Worm (Caenorhabditis elegans) whole organism, L4 larva: ENCODE data around the gene C03A3.1.
A peak's percentile ranks its signal among the peaks of the same experiment; 100 is the strongest.

Experiments used
- D1046.2 ChIP-seq: fragments of 200-800 bp; sonication (Bioruptor generic); IDR thresholded peaks from 2 replicates; pipeline ENCODE4 v1.3.6; 2022; ENCODE audit warnings: missing genetic modification characterization, missing compliant biosample characterization
- F10B5.3 ChIP-seq: sonication (generic microtip); optimal IDR thresholded peaks from 2 replicates; lab custom pipeline; 2016; ENCODE audit warnings: mild to moderate bottlenecking, missing genetic modification characterization, missing compliant biosample characterization
- F26F4.8 ChIP-seq: fragments of 200-800 bp; sonication (Bioruptor generic); conservative IDR thresholded peaks from 2 replicates; pipeline ENCODE4 v1.3.6; 2022; ENCODE audit warnings: missing genetic modification characterization, missing compliant biosample characterization
- F37D6.2 ChIP-seq: sonication (generic microtip); optimal IDR thresholded peaks from 2 replicates; lab custom pipeline; 2016; ENCODE audit warnings: mild to moderate bottlenecking, missing genetic modification characterization, missing compliant biosample characterization
- R02D3.7 ChIP-seq: fragments of 150-350 bp; sonication (generic microtip); optimal IDR thresholded peaks from 3 replicates; lab custom pipeline; 2014; ENCODE audit warnings: missing biosample characterization, missing genetic modification characterization
- T20F7.1 ChIP-seq: fragments of 200-800 bp; sonication (Bioruptor generic); optimal IDR thresholded peaks from 2 replicates; lab custom pipeline; 2018; ENCODE audit warnings: mild to moderate bottlenecking, missing genetic modification characterization, missing compliant biosample characterization
- T26A8.4 ChIP-seq: fragments of 200-800 bp; sonication (Bioruptor generic); IDR thresholded peaks from 2 replicates; pipeline ENCODE4 v1.3.6; 2022; ENCODE audit warnings: missing genetic modification characterization, missing compliant biosample characterization
- Y5F2A.4 ChIP-seq: fragments of 200-800 bp; sonication (Bioruptor generic); optimal IDR thresholded peaks from 2 replicates; lab custom pipeline; 2018; ENCODE audit warnings: mild to moderate bottlenecking, missing genetic modification characterization, missing compliant biosample characterization
- ZK337.2 ChIP-seq: fragments of 200-800 bp; sonication (Bioruptor generic); IDR thresholded peaks from 2 replicates; pipeline ENCODE4 v1.3.6; 2022; ENCODE audit warnings: missing genetic modification reagents, missing genetic modification characterization, missing compliant biosample characterization
- aha-1 ChIP-seq: fragments of 150-350 bp; peaks from one replicate; lab custom pipeline; 2014; ENCODE audit warnings: missing biosample characterization, missing genetic modification characterization
- aly-2 ChIP-seq: sonication (generic microtip); optimal IDR thresholded peaks from 2 replicates; lab custom pipeline; 2018; ENCODE audit warnings: missing biosample characterization, missing genetic modification characterization
- arid-1 ChIP-seq: fragments of 200-800 bp; sonication (Bioruptor generic); conservative IDR thresholded peaks from 2 replicates; pipeline ENCODE4 v1.3.6; 2022; ENCODE audit warnings: missing genetic modification reagents, missing genetic modification characterization, missing compliant biosample characterization
- ceh-20 ChIP-seq: fragments of 200-800 bp; sonication (Bioruptor generic); IDR thresholded peaks from 2 replicates; pipeline ENCODE4 v1.3.6; 2022; ENCODE audit warnings: missing genetic modification reagents, missing genetic modification characterization, missing compliant biosample characterization
- ceh-28 ChIP-seq: fragments of 150-350 bp; optimal IDR thresholded peaks from 2 replicates; lab custom pipeline; 2014; ENCODE audit warnings: missing biosample characterization, missing genetic modification reagents, missing genetic modification characterization
- ceh-32 ChIP-seq: sonication (generic microtip); optimal IDR thresholded peaks from 2 replicates; lab custom pipeline; 2016; ENCODE audit warnings: mild to moderate bottlenecking, missing genetic modification characterization, missing compliant biosample characterization; ENCODE audit not compliant: poor library complexity
- daf-12 ChIP-seq: fragments of 150-350 bp; optimal IDR thresholded peaks from 2 replicates; lab custom pipeline; 2014; ENCODE audit warnings: missing biosample characterization, missing genetic modification reagents, missing genetic modification characterization
- daf-16 ChIP-seq, 3 experiments: sonication (generic microtip); optimal IDR thresholded peaks; 2 replicates each; lab custom pipeline; 2016 to 2017; ENCODE audit warnings: missing genetic modification characterization in 3 of 3, missing genetic modification reagents in 3 of 3, mild to moderate bottlenecking in 2 of 3, missing compliant biosample characterization in 2 of 3, missing biosample characterization in 1 of 3, moderate library complexity in 1 of 3
- daf-19 ChIP-seq: fragments of 200-800 bp; sonication (Bioruptor generic); conservative IDR thresholded peaks from 2 replicates; pipeline ENCODE4 v1.3.6; 2022; ENCODE audit warnings: missing genetic modification characterization, missing compliant biosample characterization
- dmd-6 ChIP-seq: fragments of 200-800 bp; sonication (Bioruptor generic); IDR thresholded peaks from 2 replicates; pipeline ENCODE4 v1.3.6; 2022; ENCODE audit warnings: missing genetic modification reagents, missing genetic modification characterization, missing compliant biosample characterization
- dmd-8 ChIP-seq: fragments of 200-800 bp; sonication (Bioruptor generic); IDR thresholded peaks from 2 replicates; pipeline ENCODE4 v1.3.6; 2022; ENCODE audit warnings: missing genetic modification characterization, missing compliant biosample characterization
- dmd-9 ChIP-seq: fragments of 200-800 bp; sonication (Bioruptor generic); IDR thresholded peaks from 2 replicates; pipeline ENCODE4 v1.3.6; 2022; ENCODE audit warnings: missing genetic modification reagents, missing genetic modification characterization, missing compliant biosample characterization
- egl-43 ChIP-seq: fragments of 200-800 bp; sonication (Bioruptor generic); IDR thresholded peaks from 2 replicates; pipeline ENCODE4 v1.3.6; 2022; ENCODE audit warnings: missing genetic modification reagents, missing genetic modification characterization, missing compliant biosample characterization
- fos-1 ChIP-seq: fragments of 150-350 bp; optimal IDR thresholded peaks from 2 replicates; lab custom pipeline; 2014; ENCODE audit warnings: missing biosample characterization, missing genetic modification characterization
- hif-1 ChIP-seq, 2 experiments: sonication (generic microtip); optimal IDR thresholded peaks; 2 replicates each; lab custom pipeline; 2016 to 2017; ENCODE audit warnings: missing compliant biosample characterization in 2 of 2, missing genetic modification characterization in 2 of 2, missing genetic modification reagents in 2 of 2, missing genotype in 2 of 2, mild to moderate bottlenecking in 1 of 2
- hlh-11 ChIP-seq: fragments of 200-800 bp; sonication (Bioruptor generic); optimal IDR thresholded peaks from 2 replicates; lab custom pipeline; 2018; ENCODE audit warnings: mild to moderate bottlenecking, missing genetic modification characterization, missing compliant biosample characterization
- hlh-30 ChIP-seq: sonication (generic microtip); optimal IDR thresholded peaks from 2 replicates; lab custom pipeline; 2017; ENCODE audit warnings: antibody characterized with exemption, mild to moderate bottlenecking, missing genetic modification characterization, missing compliant biosample characterization; ENCODE audit not compliant: insufficient read depth
- lim-7 ChIP-seq: fragments of 200-800 bp; sonication (Bioruptor generic); IDR thresholded peaks from 2 replicates; pipeline ENCODE4 v1.3.6; 2022; ENCODE audit warnings: missing genetic modification characterization, missing compliant biosample characterization
- lin-13 ChIP-seq: fragments of 150-350 bp; optimal IDR thresholded peaks from 2 replicates; lab custom pipeline; 2014; ENCODE audit warnings: missing biosample characterization, missing genetic modification reagents, missing genetic modification characterization
- lin-29 ChIP-seq: fragments of 200-800 bp; sonication (Bioruptor generic); IDR thresholded peaks from 2 replicates; pipeline ENCODE4 v1.3.6; 2022; ENCODE audit warnings: missing genetic modification reagents, missing genetic modification characterization, missing compliant biosample characterization
- lin-38 ChIP-seq: fragments of 200-800 bp; sonication (Bioruptor generic); IDR thresholded peaks from 2 replicates; pipeline ENCODE4 v1.3.6; 2022; ENCODE audit warnings: missing genetic modification reagents, missing genetic modification characterization, missing compliant biosample characterization
- lin-39 ChIP-seq: fragments of 150-350 bp; optimal IDR thresholded peaks from 2 replicates; lab custom pipeline; 2014; ENCODE audit warnings: missing biosample characterization, missing genetic modification reagents, missing genetic modification characterization
- mdl-1 ChIP-seq, 2 experiments: fragments of 150-350 bp in 1 of 2; sonication (generic microtip) in 1 of 2; optimal IDR thresholded peaks; 2 replicates each; lab custom pipeline; 2014 to 2017; ENCODE audit warnings: missing biosample characterization in 2 of 2, missing genetic modification characterization in 2 of 2
- mdt-29 ChIP-seq: fragments of 200-800 bp; sonication (Bioruptor generic); IDR thresholded peaks from 2 replicates; pipeline ENCODE4 v1.3.6; 2022; ENCODE audit warnings: missing genetic modification reagents, missing genetic modification characterization, missing compliant biosample characterization
- nhr-102 ChIP-seq: sonication (generic microtip); optimal IDR thresholded peaks from 2 replicates; lab custom pipeline; 2016; ENCODE audit warnings: mild to moderate bottlenecking, missing genetic modification characterization, moderate library complexity, missing compliant biosample characterization
- nhr-111 ChIP-seq: fragments of 200-800 bp; sonication (Bioruptor generic); optimal IDR thresholded peaks from 2 replicates; lab custom pipeline; 2018; ENCODE audit warnings: mild to moderate bottlenecking, missing genetic modification characterization, missing compliant biosample characterization
- nhr-237 ChIP-seq: sonication (generic microtip); optimal IDR thresholded peaks from 2 replicates; lab custom pipeline; 2017; ENCODE audit warnings: missing biosample characterization, missing genetic modification characterization
- nhr-25 ChIP-seq: sonication (generic microtip); optimal IDR thresholded peaks from 2 replicates; lab custom pipeline; 2017; ENCODE audit warnings: missing genetic modification characterization, mild to moderate bottlenecking, missing compliant biosample characterization, antibody characterized with exemption, moderate library complexity, borderline replicate concordance; ENCODE audit not compliant: insufficient read depth
- nhr-28 ChIP-seq: fragments of 150-350 bp; optimal IDR thresholded peaks from 2 replicates; lab custom pipeline; 2014; ENCODE audit warnings: missing biosample characterization, missing genetic modification characterization
- nhr-48 ChIP-seq: sonication (generic microtip); optimal IDR thresholded peaks from 2 replicates; lab custom pipeline; 2016; ENCODE audit warnings: mild to moderate bottlenecking, missing genetic modification characterization, missing compliant biosample characterization
- saeg-2 ChIP-seq: fragments of 200-800 bp; sonication (Bioruptor generic); IDR thresholded peaks from 2 replicates; pipeline ENCODE4 v1.3.6; 2022; ENCODE audit warnings: missing genetic modification reagents, missing genetic modification characterization, missing compliant biosample characterization
- set-16 ChIP-seq: fragments of 200-800 bp; sonication (Bioruptor generic); IDR thresholded peaks from 2 replicates; pipeline ENCODE4 v1.3.6; 2022; ENCODE audit warnings: missing genetic modification reagents, missing genetic modification characterization, missing compliant biosample characterization
- skn-1 ChIP-seq: fragments of 150-350 bp; optimal IDR thresholded peaks from 2 replicates; lab custom pipeline; 2014; ENCODE audit warnings: missing biosample characterization, missing genetic modification characterization
- snpc-1.2 ChIP-seq: fragments of 200-800 bp; sonication (Bioruptor generic); IDR thresholded peaks from 2 replicates; pipeline ENCODE4 v1.3.6; 2022; ENCODE audit warnings: missing genetic modification reagents, missing genetic modification characterization, missing compliant biosample characterization
- unc-39 ChIP-seq: sonication (generic microtip); optimal IDR thresholded peaks from 2 replicates; lab custom pipeline; 2017; ENCODE audit warnings: missing biosample characterization, missing genetic modification characterization
- vab-7 ChIP-seq: fragments of 200-800 bp; sonication (Bioruptor generic); IDR thresholded peaks from 2 replicates; pipeline ENCODE4 v1.3.6; 2022; ENCODE audit warnings: missing genetic modification reagents, missing genetic modification characterization, missing compliant biosample characterization
- zag-1 ChIP-seq: fragments of 150-350 bp; optimal IDR thresholded peaks from 2 replicates; lab custom pipeline; 2014; ENCODE audit warnings: missing biosample characterization, missing genetic modification characterization
- zfp-3 ChIP-seq: fragments of 200-800 bp; sonication (Bioruptor generic); conservative IDR thresholded peaks from 2 replicates; pipeline ENCODE4 v1.3.6; 2022; ENCODE audit warnings: missing genetic modification reagents, missing genetic modification characterization, missing compliant biosample characterization
- ztf-11 ChIP-seq: fragments of 150-350 bp; optimal IDR thresholded peaks from 2 replicates; lab custom pipeline; 2014; ENCODE audit warnings: missing biosample characterization, missing genetic modification characterization
- ztf-7 ChIP-seq: fragments of 150-350 bp; optimal IDR thresholded peaks from 2 replicates; lab custom pipeline; 2014; ENCODE audit warnings: missing biosample characterization, missing genetic modification characterization

The C03A3.1 gene

ce11 chrX:11215420-11216050, 41.6 kb upstream of the C03A3.1 start, which contains the start of the genes C34F6.7 and idh-2 (continued):
- TF ChIP-seq dmd-9: no peak
- no peak for TF ChIP-seq nhr-237 (tag; lab: Kevin White, UChicago)
- TF ChIP-seq nhr-25: peak; percentile 37
- TF ChIP-seq R02D3.7 (tag; lab: Kevin White, UChicago): no peak
- no peak for TF ChIP-seq F37D6.2 (tag; lab: Kevin White, UChicago)
- no peak for TF ChIP-seq T26A8.4
- TF ChIP-seq hlh-11: peak; percentile 62
- peak; percentile 35 for TF ChIP-seq dmd-6 (GFP tag; lab: Robert Waterston, UW)
- TF ChIP-seq D1046.2 (GFP tag; lab: Robert Waterston, UW): no peak
- TF ChIP-seq daf-16 (GFP tag; optimal IDR thresholded peaks at IDR 0.05; lab: Kevin White, UChicago): no peak
- peak; percentile 47 for TF ChIP-seq daf-16 (tag; optimal IDR thresholded peaks at IDR 0.05; lab: Kevin White, UChicago)
- TF ChIP-seq lim-7 (GFP tag; lab: Robert Waterston, UW): no peak
- TF ChIP-seq Y5F2A.4 (GFP tag; lab: Kevin White, UChicago): no peak
- TF ChIP-seq ceh-28 (tag; lab: Kevin White, UChicago): no peak
- no peak for TF ChIP-seq lin-38 (GFP tag; lab: Robert Waterston, UW)
- no peak for TF ChIP-seq aly-2
- TF ChIP-seq daf-12 (tag; lab: Kevin White, UChicago): no peak
- TF ChIP-seq nhr-111 (GFP tag; lab: Kevin White, UChicago): no peak
- TF ChIP-seq ztf-7: no peak
- TF ChIP-seq ZK337.2 (GFP tag; lab: Robert Waterston, UW): no peak
- TF ChIP-seq nhr-28 (tag; lab: Kevin White, UChicago): peak; percentile 70
- TF ChIP-seq lin-29 (GFP tag; lab: Robert Waterston, UW): no peak
- no peak for TF ChIP-seq T20F7.1 (GFP tag; lab: Kevin White, UChicago)
- no peak for TF ChIP-seq daf-19 (GFP tag; lab: Robert Waterston, UW)
- TF ChIP-seq hlh-30: no peak
- no peak for TF ChIP-seq snpc-1.2 (GFP tag; lab: Robert Waterston, UW)
- peak in 1 of 2 experiments; percentile 35 for TF ChIP-seq mdl-1 (tag; optimal IDR thresholded peaks at IDR 0.05; lab: Kevin White, UChicago)
- TF ChIP-seq egl-43 (GFP tag; lab: Robert Waterston, UW): no peak
- no peak for TF ChIP-seq arid-1
- TF ChIP-seq zag-1 (tag; lab: Kevin White, UChicago): no peak
- no peak for TF ChIP-seq mdt-29 (GFP tag; lab: Robert Waterston, UW)
- TF ChIP-seq unc-39 (tag; lab: Kevin White, UChicago): no peak
- TF ChIP-seq fos-1 (tag; lab: Kevin White, UChicago): no peak
- TF ChIP-seq vab-7 (GFP tag; lab: Robert Waterston, UW): no peak
- no peak for TF ChIP-seq lin-13 (GFP tag; lab: Kevin White, UChicago)
- no peak for TF ChIP-seq ceh-32
- no peak for TF ChIP-seq dmd-8 (GFP tag; lab: Robert Waterston, UW)
- no peak for TF ChIP-seq nhr-102 (tag; lab: Kevin White, UChicago)
- no peak for TF ChIP-seq hif-1 (tag; optimal IDR thresholded peaks at IDR 0.05; lab: Kevin White, UChicago)
- no peak for TF ChIP-seq saeg-2 (GFP tag; lab: Robert Waterston, UW)
- no peak for TF ChIP-seq F26F4.8
- 0 out of 2 replicates have a peak, but pooled peaks have one; percentile 32 for TF ChIP-seq ceh-20 (GFP tag; lab: Robert Waterston, UW)
- no peak for TF ChIP-seq ztf-11 (tag; lab: Kevin White, UChicago)
- TF ChIP-seq nhr-48 (tag; lab: Kevin White, UChicago): peak; percentile 64
- TF ChIP-seq zfp-3: no peak
- no peak for TF ChIP-seq F10B5.3 (tag; lab: Kevin White, UChicago)
- TF ChIP-seq lin-39 (tag; lab: Kevin White, UChicago): no peak
- TF ChIP-seq aha-1 (tag; lab: Kevin White, UChicago): peak; percentile 63
- TF ChIP-seq skn-1 (tag; lab: Kevin White, UChicago): no peak
- no peak for TF ChIP-seq set-16 (GFP tag; lab: Robert Waterston, UW)
